Worm (Caenorhabditis elegans): ENCODE results near the gene ccep-135.

Gene ccep-135

DNA sequence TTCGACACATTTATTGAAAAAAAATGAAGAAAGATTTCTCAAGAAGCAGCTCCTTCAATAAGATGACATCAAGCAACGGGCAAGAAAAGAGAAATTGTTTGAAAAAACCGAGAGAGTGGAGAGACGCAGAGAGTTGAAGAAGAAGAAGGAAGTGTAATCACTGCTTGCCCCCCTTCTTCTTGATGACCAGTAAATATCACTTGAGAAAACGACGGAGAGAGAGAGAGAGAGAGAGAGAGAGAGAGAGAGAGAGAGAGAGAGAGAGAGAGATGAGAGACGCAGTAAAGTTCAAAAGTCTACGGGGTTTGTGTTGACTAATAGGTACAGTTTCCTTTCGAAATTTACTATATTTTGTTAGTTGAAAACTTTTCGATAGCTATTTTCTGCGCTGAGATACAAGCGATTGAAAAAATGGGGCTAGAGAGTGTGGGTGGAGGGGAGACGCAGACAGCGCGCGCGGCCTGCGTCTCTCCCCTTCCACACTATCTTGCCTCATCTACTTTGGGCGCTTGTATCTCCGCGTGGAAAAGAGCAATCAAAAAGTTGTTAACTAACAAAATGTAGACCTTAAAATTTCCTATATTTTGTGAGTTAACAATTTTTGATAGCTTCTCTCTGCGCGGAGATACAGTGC, 25.7 kb upstream of the ccep-135 start (continued):
- TF ChIP-seq mml-1 (tag; optimal IDR thresholded peaks at IDR 0.05) (no peak), ama-1 (optimal IDR thresholded peaks at IDR 0.05) (no peak), unc-39 (tag; optimal IDR thresholded peaks at IDR 0.05) (no peak), nhr-25 (tag; optimal IDR thresholded peaks at IDR 0.05) (peak; percentile 5), zag-1 (tag; optimal IDR thresholded peaks at IDR 0.05) (no peak)

DNA sequence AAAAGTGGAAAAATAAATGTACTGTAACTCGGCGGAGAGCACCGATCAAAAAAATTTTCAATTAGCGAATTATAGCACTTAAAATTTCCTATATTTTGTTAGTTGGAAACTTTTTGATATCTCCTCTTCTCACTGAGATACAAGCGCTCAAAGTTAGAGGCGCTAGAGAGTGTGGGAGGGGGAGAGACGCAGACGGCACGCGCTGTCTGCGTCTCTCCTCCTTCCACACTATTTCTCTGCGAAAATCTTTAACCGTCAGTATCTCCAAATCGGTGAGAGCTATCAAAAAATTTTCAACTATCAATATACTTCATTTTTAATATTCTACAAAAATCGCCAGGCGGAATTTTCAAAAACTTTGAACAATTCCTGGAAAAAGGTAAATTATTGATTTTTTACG, 24.9 kb upstream of the ccep-135 start:
- no peak for TF ChIP-seq nhr-28 (tag; optimal IDR thresholded peaks at IDR 0.05)
- no peak for TF ChIP-seq eor-1 (tag; optimal IDR thresholded peaks at IDR 0.05)
- TF ChIP-seq mml-1 (tag; optimal IDR thresholded peaks at IDR 0.05), result no peak
- no peak for TF ChIP-seq hmg-11 (tag; optimal IDR thresholded peaks at IDR 0.05)
- no peak for TF ChIP-seq nhr-11 (tag; optimal IDR thresholded peaks at IDR 0.05)
- no peak for TF ChIP-seq fos-1 (tag; optimal IDR thresholded peaks at IDR 0.05)
- TF ChIP-seq ZK546.5 (tag; optimal IDR thresholded peaks at IDR 0.05), result no peak
- no peak for TF ChIP-seq ztf-4 (tag; optimal IDR thresholded peaks at IDR 0.05)
- no peak for TF ChIP-seq nhr-43 (tag; optimal IDR thresholded peaks at IDR 0.05; ENCODE audit: poor library complexity, severe bottlenecking)
- TF ChIP-seq lin-15B (tag; optimal IDR thresholded peaks at IDR 0.05), result no peak

DNA sequence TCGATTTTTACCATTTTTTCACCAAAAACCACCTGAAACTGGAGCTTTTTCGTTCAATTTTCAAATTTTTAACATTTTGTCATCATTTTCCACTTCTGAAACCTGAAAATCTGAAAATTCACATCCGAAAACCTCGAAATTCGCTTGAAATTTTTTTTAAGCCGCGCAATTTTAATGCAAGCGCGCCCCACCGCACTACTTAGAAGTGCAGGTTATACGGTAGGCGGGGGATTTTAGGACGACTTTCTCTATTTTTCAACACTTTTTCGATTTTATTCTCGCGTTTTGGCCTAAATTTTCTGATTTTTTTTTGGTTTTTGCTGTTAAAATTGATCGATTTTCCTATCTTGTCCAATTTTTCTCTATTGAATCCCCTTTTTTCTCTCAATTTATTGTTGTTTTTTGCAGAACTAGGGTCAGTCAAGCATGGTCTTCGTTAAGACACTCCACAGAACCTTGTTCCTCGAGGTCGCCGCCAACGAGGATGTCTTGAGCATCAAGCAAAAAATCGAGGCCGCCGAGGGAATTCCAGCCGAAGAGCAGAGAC, 23.7 kb upstream of the ccep-135 start, which contains the start of gene ubl-1:
ubl-1 (plus strand) TSS at position 402 of the 547 bp plus-strand sequence.
- TF ChIP-seq ZK546.5 (tag; optimal IDR thresholded peaks at IDR 0.05) (peak; percentile 89), eor-1 (tag; optimal IDR thresholded peaks at IDR 0.05) (no peak), lin-15B (tag; optimal IDR thresholded peaks at IDR 0.05) (peak; percentile 98), ceh-16 (tag; optimal IDR thresholded peaks at IDR 0.05) (no peak), lin-39 (tag; optimal IDR thresholded peaks at IDR 0.05) (peak; percentile 81), pha-4 (tag; optimal IDR thresholded peaks at IDR 0.05) (peak; percentile 95), snpc-4 (tag; optimal IDR thresholded peaks at IDR 0.05) (peak; percentile 85), nhr-23 (tag; optimal IDR thresholded peaks at IDR 0.05) (peak; percentile 93), elt-3 (tag; optimal IDR thresholded peaks at IDR 0.05) (peak in 1 of 3 experiments; percentile 15), skn-1 (tag; optimal IDR thresholded peaks at IDR 0.05) (peak; percentile 69), R02D3.7 (tag; optimal IDR thresholded peaks at IDR 0.05) (peak; percentile 81), fkh-10 (GFP tag; optimal IDR thresholded peaks at IDR 0.05) (peak; percentile 77), pqm-1 (tag; optimal IDR thresholded peaks at IDR 0.05) (peak; percentile 24), lsy-12 (tag; optimal IDR thresholded peaks at IDR 0.05) (peak; percentile 55), nhr-25 (tag; optimal IDR thresholded peaks at IDR 0.05) (peak; percentile 88), sea-2 (GFP tag; optimal IDR thresholded peaks at IDR 0.05) (no peak), nhr-237 (tag; optimal IDR thresholded peaks at IDR 0.05) (no peak), nfya-1 (tag; optimal IDR thresholded peaks at IDR 0.05; ENCODE audit: insufficient read depth) (peak; percentile 97), nhr-77 (tag; optimal IDR thresholded peaks at IDR 0.05) (peak; percentile 54), nhr-43 (tag; optimal IDR thresholded peaks at IDR 0.05; ENCODE audit: poor library complexity, severe bottlenecking) (peak; percentile 61), egl-5 (tag; optimal IDR thresholded peaks at IDR 0.05) (peak; percentile 60), fos-1 (tag; optimal IDR thresholded peaks at IDR 0.05) (no peak), jun-1 (tag; optimal IDR thresholded peaks at IDR 0.05) (peak; percentile 80), zag-1 (tag; optimal IDR thresholded peaks at IDR 0.05) (no peak), egl-27 (tag; optimal IDR thresholded peaks at IDR 0.05) (peak; percentile 8), hmg-11 (tag; optimal IDR thresholded peaks at IDR 0.05) (peak; percentile 27), daf-12 (tag; optimal IDR thresholded peaks at IDR 0.05) (no peak), ama-1 (optimal IDR thresholded peaks at IDR 0.05) (peak; percentile 22), ceh-82 (tag; optimal IDR thresholded peaks at IDR 0.05) (peak; percentile 46), elt-1 (tag; optimal IDR thresholded peaks at IDR 0.05) (peak; percentile 45), elt-2 (tag; optimal IDR thresholded peaks at IDR 0.05) (peak; percentile 49), nhr-11 (tag; optimal IDR thresholded peaks at IDR 0.05) (peak; percentile 41), ztf-4 (tag; optimal IDR thresholded peaks at IDR 0.05) (peak; percentile 17), nhr-12 (tag; optimal IDR thresholded peaks at IDR 0.05) (no peak), ceh-28 (tag; optimal IDR thresholded peaks at IDR 0.05) (peak; percentile 64)

All from whole organism, L3 larva.